Worm (Caenorhabditis elegans) whole organism, young adult: ENCODE measurements around the gene Y17G7B.12.

Experiments
- D2030.7 ChIP-seq: fragments of 200-800 bp; sonication (Bioruptor generic); IDR thresholded peaks from 2 replicates; pipeline ENCODE4 v1.3.6; 2022; ENCODE audit warnings: missing genetic modification reagents, missing genetic modification characterization, missing compliant biosample characterization
- F23B12.7 ChIP-seq: sonication (generic microtip); optimal IDR thresholded peaks from 2 replicates; lab custom pipeline; 2017; ENCODE audit warnings: missing genetic modification characterization, mild to moderate bottlenecking, missing compliant biosample characterization, antibody characterized with exemption, moderate library complexity; ENCODE audit not compliant: insufficient read depth
- F33H1.4 ChIP-seq: fragments of 200-800 bp; sonication (Bioruptor generic); IDR thresholded peaks from 2 replicates; pipeline ENCODE4 v1.3.6; 2022; ENCODE audit warnings: missing genetic modification reagents, missing genetic modification characterization, missing compliant biosample characterization
- F37B4.10 ChIP-seq: fragments of 200-800 bp; sonication (Bioruptor generic); IDR thresholded peaks from 2 replicates; pipeline ENCODE4 v1.3.6; 2022; ENCODE audit warnings: missing genetic modification characterization, missing compliant biosample characterization
- F52B5.7 ChIP-seq: sonication (generic microtip); optimal IDR thresholded peaks from 2 replicates; lab custom pipeline; 2016; ENCODE audit warnings: mild to moderate bottlenecking, missing genetic modification characterization, missing compliant biosample characterization
- F55B11.4 ChIP-seq: sonication (generic microtip); optimal IDR thresholded peaks from 2 replicates; lab custom pipeline; 2016; ENCODE audit warnings: missing compliant biosample characterization, missing genetic modification characterization, borderline replicate concordance; ENCODE audit not compliant: insufficient read depth
- T07F8.4 ChIP-seq: sonication (generic microtip); optimal IDR thresholded peaks from 2 replicates; lab custom pipeline; 2016; ENCODE audit warnings: mild to moderate bottlenecking, missing genetic modification characterization, moderate library complexity, missing compliant biosample characterization
- Y53F4B.3 ChIP-seq: fragments of 200-800 bp; sonication (Bioruptor generic); IDR thresholded peaks from 2 replicates; pipeline ENCODE4 v1.3.6; 2022; ENCODE audit warnings: missing genetic modification reagents, missing genetic modification characterization, missing compliant biosample characterization
- ZK185.1 ChIP-seq: sonication (generic microtip); optimal IDR thresholded peaks from 2 replicates; lab custom pipeline; 2016; ENCODE audit warnings: mild to moderate bottlenecking, missing genetic modification characterization, missing compliant biosample characterization; ENCODE audit not compliant: poor library complexity, severe bottlenecking
- akir-1 ChIP-seq: fragments of 200-800 bp; sonication (Bioruptor generic); optimal IDR thresholded peaks from 2 replicates; lab custom pipeline; 2018; ENCODE audit warnings: mild to moderate bottlenecking, missing genetic modification characterization, moderate library complexity, missing compliant biosample characterization
- aptf-2 ChIP-seq: fragments of 200-800 bp; sonication (Bioruptor generic); conservative IDR thresholded peaks from 2 replicates; pipeline ENCODE4 v1.3.6; 2022; ENCODE audit warnings: missing genetic modification reagents, missing genetic modification characterization, missing compliant biosample characterization
- bed-2 ChIP-seq: fragments of 200-800 bp; sonication (Bioruptor generic); IDR thresholded peaks from 2 replicates; pipeline ENCODE4 v1.3.6; 2022; ENCODE audit warnings: missing genetic modification reagents, missing genetic modification characterization, missing compliant biosample characterization
- cebp-1 ChIP-seq, 2 experiments: fragments of 200-800 bp in 1 of 2; sonication (Bioruptor generic) in 1 of 2; sonication (generic microtip) in 1 of 2; IDR thresholded peaks in 1 of 2; optimal IDR thresholded peaks in 1 of 2; 2 replicates each; pipeline versions ENCODE4 v1.3.6 to Lab custom; 2017 to 2022; ENCODE audit warnings: missing compliant biosample characterization in 2 of 2, missing genetic modification characterization in 2 of 2, mild to moderate bottlenecking in 1 of 2, missing genetic modification reagents in 1 of 2, moderate library complexity in 1 of 2
- ceh-91 ChIP-seq: fragments of 200-800 bp; sonication (Bioruptor generic); IDR thresholded peaks from 2 replicates; pipeline ENCODE4 v1.3.6; 2022; ENCODE audit warnings: missing genetic modification reagents, missing genetic modification characterization, missing compliant biosample characterization
- die-1 ChIP-seq: sonication (generic microtip); optimal IDR thresholded peaks from 2 replicates; lab custom pipeline; 2016; ENCODE audit warnings: missing genotype, mild to moderate bottlenecking, missing genetic modification characterization, missing compliant biosample characterization
- dox-1 ChIP-seq: fragments of 200-800 bp; sonication (Bioruptor generic); IDR thresholded peaks from 2 replicates; pipeline ENCODE4 v1.3.6; 2022; ENCODE audit warnings: missing genetic modification reagents, missing genetic modification characterization, missing compliant biosample characterization
- efl-1 ChIP-seq: fragments of 150-350 bp; optimal IDR thresholded peaks from 2 replicates; lab custom pipeline; 2014; ENCODE audit warnings: missing biosample characterization, missing genetic modification reagents, missing genetic modification characterization
- egl-18 ChIP-seq: fragments of 200-800 bp; sonication (Bioruptor generic); IDR thresholded peaks from 2 replicates; pipeline ENCODE4 v1.3.6; 2022; ENCODE audit warnings: missing genetic modification reagents, missing genetic modification characterization, missing compliant biosample characterization
- egl-44 ChIP-seq: fragments of 200-800 bp; sonication (Bioruptor generic); IDR thresholded peaks from 2 replicates; pipeline ENCODE4 v1.3.6; 2022; ENCODE audit warnings: missing genetic modification reagents, missing genetic modification characterization, missing compliant biosample characterization
- ekl-4 ChIP-seq: fragments of 200-800 bp; sonication (Bioruptor generic); IDR thresholded peaks from 2 replicates; pipeline ENCODE4 v1.3.6; 2022; ENCODE audit warnings: missing genetic modification reagents, missing genetic modification characterization, missing compliant biosample characterization
- gei-17 ChIP-seq: fragments of 200-800 bp; sonication (Bioruptor generic); optimal IDR thresholded peaks from 2 replicates; lab custom pipeline; 2018; ENCODE audit warnings: mild to moderate bottlenecking, missing genetic modification characterization, missing compliant biosample characterization
- hmg-1.2 ChIP-seq: fragments of 200-800 bp; sonication (Bioruptor generic); IDR thresholded peaks from 2 replicates; pipeline ENCODE4 v1.3.6; 2022; ENCODE audit warnings: missing genetic modification reagents, missing genetic modification characterization, missing compliant biosample characterization
- hmg-20 ChIP-seq: fragments of 200-800 bp; sonication (Bioruptor generic); IDR thresholded peaks from 2 replicates; pipeline ENCODE4 v1.3.6; 2022; ENCODE audit warnings: missing genetic modification reagents, missing genetic modification characterization, missing compliant biosample characterization
- let-526 ChIP-seq: fragments of 200-800 bp; sonication (Bioruptor generic); IDR thresholded peaks from 2 replicates; pipeline ENCODE4 v1.3.6; 2022; ENCODE audit warnings: missing genetic modification reagents, missing genetic modification characterization, missing compliant biosample characterization
- lir-1 ChIP-seq: fragments of 200-800 bp; sonication (Bioruptor generic); conservative IDR thresholded peaks from 2 replicates; pipeline ENCODE4 v1.3.6; 2022; ENCODE audit warnings: missing genetic modification reagents, missing genetic modification characterization, missing compliant biosample characterization
- madf-3 ChIP-seq: fragments of 200-800 bp; sonication (Bioruptor generic); IDR thresholded peaks from 2 replicates; pipeline ENCODE4 v1.3.6; 2022; ENCODE audit warnings: missing genetic modification reagents, missing genetic modification characterization, missing compliant biosample characterization
- mcd-1 ChIP-seq: fragments of 200-800 bp; sonication (Bioruptor generic); IDR thresholded peaks from 2 replicates; pipeline ENCODE4 v1.3.6; 2022; ENCODE audit warnings: missing genetic modification reagents, missing genetic modification characterization, missing compliant biosample characterization
- nhr-179 ChIP-seq: sonication (generic microtip); optimal IDR thresholded peaks from 2 replicates; lab custom pipeline; 2016; ENCODE audit warnings: mild to moderate bottlenecking, missing genetic modification characterization, missing compliant biosample characterization
- pha-4 ChIP-seq: fragments of 150-350 bp; sonication (generic microtip); optimal IDR thresholded peaks from 2 replicates; lab custom pipeline; 2014; ENCODE audit warnings: missing biosample characterization, missing genetic modification reagents, missing genetic modification characterization
- rcor-1 ChIP-seq: fragments of 200-800 bp; sonication (Bioruptor generic); IDR thresholded peaks from 2 replicates; pipeline ENCODE4 v1.3.6; 2022; ENCODE audit warnings: missing genetic modification reagents, missing genetic modification characterization, missing compliant biosample characterization
- rec-8 ChIP-seq, 2 experiments: sonication (generic microtip); optimal IDR thresholded peaks; 2 replicates each; lab custom pipeline; 2016; ENCODE audit warnings: mild to moderate bottlenecking in 2 of 2, missing genetic modification characterization in 2 of 2, missing genetic modification reagents in 2 of 2, missing genotype in 2 of 2, missing biosample characterization in 1 of 2, missing compliant biosample characterization in 1 of 2, moderate library complexity in 1 of 2
- repo-1 ChIP-seq: sonication (generic microtip); optimal IDR thresholded peaks from 2 replicates; lab custom pipeline; 2017; ENCODE audit warnings: mild to moderate bottlenecking, missing genetic modification characterization, missing compliant biosample characterization
- snpc-3.4 ChIP-seq: sonication (generic microtip); optimal IDR thresholded peaks from 2 replicates; lab custom pipeline; 2017; ENCODE audit warnings: missing genetic modification characterization, mild to moderate bottlenecking, missing compliant biosample characterization, antibody characterized with exemption, moderate library complexity, missing genotype, missing genetic modification reagents
- snpc-4 ChIP-seq, 5 experiments: fragments of 150-350 bp in 1 of 5; sonication (generic microtip) in 4 of 5; optimal IDR thresholded peaks; 2 replicates each; lab custom pipeline; 2014 to 2018; ENCODE audit warnings: missing genetic modification characterization in 5 of 5, missing biosample characterization in 3 of 5, antibody characterized with exemption in 2 of 5, mild to moderate bottlenecking in 2 of 5, missing compliant biosample characterization in 2 of 5, missing genotype in 2 of 5, moderate library complexity in 2 of 5, missing genetic modification reagents in 1 of 5
- sptf-2 ChIP-seq: fragments of 200-800 bp; sonication (Bioruptor generic); optimal IDR thresholded peaks from 2 replicates; lab custom pipeline; 2018; ENCODE audit warnings: mild to moderate bottlenecking, missing genetic modification characterization, missing compliant biosample characterization
- tbp1 ChIP-seq: fragments of 200-800 bp; sonication (Bioruptor generic); optimal IDR thresholded peaks from 2 replicates; lab custom pipeline; 2018; ENCODE audit warnings: mild to moderate bottlenecking, missing genetic modification characterization, missing compliant biosample characterization
- unc-62 ChIP-seq: fragments of 150-350 bp; optimal IDR thresholded peaks from 2 replicates; lab custom pipeline; 2014; ENCODE audit warnings: missing biosample characterization, missing genetic modification reagents, missing genetic modification characterization
- xnd-1 ChIP-seq: sonication (generic microtip); optimal IDR thresholded peaks from 2 replicates; lab custom pipeline; 2016; ENCODE audit warnings: missing genotype, missing genetic modification reagents, missing genetic modification characterization, missing compliant biosample characterization
- zim-3 ChIP-seq: sonication (generic microtip); optimal IDR thresholded peaks from 2 replicates; lab custom pipeline; 2017; ENCODE audit warnings: mild to moderate bottlenecking, missing genetic modification characterization, moderate library complexity, missing compliant biosample characterization
- ztf-26 ChIP-seq: sonication (generic microtip); optimal IDR thresholded peaks from 2 replicates; lab custom pipeline; 2017; ENCODE audit warnings: missing genetic modification characterization, missing compliant biosample characterization
- ztf-6 ChIP-seq: fragments of 200-800 bp; sonication (Bioruptor generic); IDR thresholded peaks from 2 replicates; pipeline ENCODE4 v1.3.6; 2022; ENCODE audit warnings: missing genetic modification reagents, missing genetic modification characterization, missing compliant biosample characterization

Gene Y17G7B.12

DNA sequence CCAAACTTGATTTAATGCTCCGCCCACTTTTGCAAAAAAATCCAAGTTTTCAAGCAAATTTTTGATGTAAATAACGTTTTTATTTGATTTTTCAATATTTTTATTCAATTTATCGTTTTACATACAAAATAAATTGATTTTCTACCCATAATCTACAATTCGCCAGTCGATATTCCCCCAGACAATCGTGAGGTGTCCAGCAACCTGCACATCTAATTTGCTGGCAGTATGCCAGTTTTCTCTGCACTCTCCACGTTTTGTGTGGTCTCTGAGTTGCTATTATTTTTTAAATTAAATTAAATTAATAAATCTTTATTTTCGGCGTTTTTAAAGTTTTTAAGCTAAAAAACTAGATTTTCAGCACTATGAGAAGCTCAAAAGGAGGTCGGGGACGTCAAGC lies 43.6 kb upstream of the Y17G7B.12 start (continued):
- TF ChIP-seq snpc-3.4 (tag; lab: Kevin White, UChicago) (peak; percentile 88), hmg-1.2 (GFP tag; lab: Robert Waterston, UW) (peak; percentile 98), madf-3 (GFP tag; lab: Robert Waterston, UW) (peak; percentile 99), Y53F4B.3 (GFP tag; lab: Robert Waterston, UW) (peak; percentile 70; the same call in 1 of the 2 replicates), xnd-1 (peak; percentile 4), mcd-1 (GFP tag; lab: Robert Waterston, UW) (peak; percentile 88), lir-1 (peak; percentile 88), snpc-4 (GFP tag; optimal IDR thresholded peaks at IDR 0.05; lab: Kevin White, UChicago) (peak; percentile 23), snpc-4 (tag; optimal IDR thresholded peaks at IDR 0.05; lab: Kevin White, UChicago) (peak in 3 of 4 experiments; percentile 66 to 79 (median 66)), let-526 (GFP tag; lab: Robert Waterston, UW) (no peak)

DNA sequence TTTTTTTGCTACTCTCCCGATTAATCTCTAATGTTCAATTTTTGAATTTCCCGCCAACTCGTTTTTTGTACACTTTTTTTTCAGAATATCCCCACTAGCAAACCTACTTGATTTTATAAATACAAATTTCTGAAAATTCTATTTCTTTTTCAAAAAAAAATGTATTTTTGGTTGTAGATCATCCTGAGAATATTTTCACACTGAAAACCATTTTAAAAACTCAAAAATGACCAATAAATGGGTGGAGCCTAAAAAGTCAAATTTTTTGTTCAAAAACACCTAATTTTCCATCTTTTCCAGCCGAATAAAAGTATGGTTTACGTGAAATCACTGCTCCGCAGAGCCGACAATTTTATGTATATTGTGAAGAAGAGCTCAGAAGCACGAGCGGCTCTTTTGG lies 34.9 kb upstream of the Y17G7B.12 start, which contains the start of gene Y17G7B.3:
Gene Y17G7B.3 (plus strand): TSS at position 301 of the 400 bp plus-strand sequence.
- TF ChIP-seq ceh-91 (GFP tag; lab: Robert Waterston, UW) (no peak), dox-1 (GFP tag; lab: Robert Waterston, UW) (no peak), egl-18 (GFP tag; lab: Robert Waterston, UW) (no peak), unc-62 (GFP tag; lab: Kevin White, UChicago) (no peak), sptf-2 (GFP tag; lab: Kevin White, UChicago) (no peak), T07F8.4 (tag; lab: Kevin White, UChicago) (no peak), pha-4 (tag; lab: Kevin White, UChicago) (no peak), akir-1 (GFP tag; lab: Kevin White, UChicago) (no peak), ztf-26 (tag; lab: Kevin White, UChicago) (no peak), efl-1 (GFP tag; lab: Kevin White, UChicago) (no peak), gei-17 (no peak), hmg-20 (no peak), F52B5.7 (no peak)

DNA sequence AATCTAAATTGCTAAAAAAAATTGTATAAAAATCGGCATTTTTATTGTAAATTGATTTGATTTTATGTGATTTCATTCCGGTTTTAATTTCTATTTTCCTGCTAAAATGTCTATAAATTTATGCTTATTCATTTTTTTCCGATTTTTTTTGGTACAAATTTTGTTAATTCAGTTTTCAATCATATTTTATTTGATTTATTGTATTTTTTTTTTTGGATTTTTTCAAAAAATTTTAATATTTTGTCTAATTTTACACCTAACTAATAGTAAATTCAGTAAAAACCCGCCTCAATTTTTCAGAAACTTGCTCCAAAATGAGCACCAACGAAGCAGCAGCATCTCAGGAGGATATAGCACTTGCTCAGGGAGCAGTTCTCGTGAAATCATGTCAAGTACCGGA lies 31.0 kb upstream of the Y17G7B.12 start, which contains the start of gene dhps-1:
Gene dhps-1 (plus strand): TSS at position 301 of the 400 bp plus-strand sequence.
- TF ChIP-seq xnd-1 (no peak), nhr-179 (tag; lab: Kevin White, UChicago) (no peak), rec-8 (tag; optimal IDR thresholded peaks at IDR 0.05; lab: Kevin White, UChicago) (no peak)

DNA sequence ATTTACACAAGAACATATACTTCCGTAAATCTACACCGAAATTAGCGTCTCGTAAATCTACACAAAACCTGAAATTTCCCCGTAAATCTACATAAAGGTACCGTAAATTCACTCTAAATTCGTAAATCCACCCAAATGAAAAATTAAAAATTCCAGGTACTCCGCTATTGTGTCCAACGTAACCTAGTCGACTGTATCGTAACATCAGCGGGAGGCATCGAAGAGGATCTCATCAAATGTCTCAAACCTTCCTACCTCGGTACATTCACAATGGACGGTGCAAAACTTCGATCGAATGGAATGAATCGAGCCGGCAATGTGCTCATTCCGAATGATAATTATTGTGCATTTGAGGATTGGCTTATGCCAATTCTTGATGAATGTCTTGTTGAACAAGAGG lies 28.7 kb upstream of the Y17G7B.12 start:
- no peak for TF ChIP-seq let-526 (GFP tag; lab: Robert Waterston, UW)
- TF ChIP-seq ZK185.1 (tag; lab: Kevin White, UChicago): no peak
- TF ChIP-seq F55B11.4 (tag; lab: Kevin White, UChicago): no peak

DNA sequence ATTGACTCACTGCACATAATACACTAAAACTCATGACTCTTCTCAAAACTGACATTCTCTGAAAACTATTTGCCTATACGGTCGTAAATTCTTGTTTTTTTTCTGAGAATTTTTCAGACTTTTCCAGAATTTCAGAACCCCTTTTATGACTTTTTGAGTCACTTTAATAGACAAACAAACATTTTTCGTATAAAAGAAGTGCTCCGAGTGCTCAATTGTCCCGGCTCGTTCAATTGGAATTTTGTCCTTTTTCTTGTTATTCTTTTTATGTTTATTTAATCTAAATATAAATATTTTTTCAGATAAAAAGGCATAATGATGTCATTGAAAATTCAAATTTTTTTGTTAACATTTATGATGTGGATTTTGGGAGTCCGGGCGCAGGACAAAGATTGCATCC lies 24.8 kb upstream of the Y17G7B.12 start, which contains the start of gene Y17G7B.23:
Gene Y17G7B.23 (plus strand): TSS at position 301 of the 400 bp plus-strand sequence.
- TF ChIP-seq ekl-4 (no peak), D2030.7 (GFP tag; lab: Robert Waterston, UW) (no peak), die-1 (tag; lab: Kevin White, UChicago) (no peak), F23B12.7 (tag; lab: Kevin White, UChicago) (no peak), ztf-6 (no peak), bed-2 (GFP tag; lab: Robert Waterston, UW) (no peak), cebp-1 (GFP tag; IDR thresholded peaks at IDR 0.05; lab: Robert Waterston, UW) (no peak), cebp-1 (tag; optimal IDR thresholded peaks at IDR 0.05; lab: Kevin White, UChicago) (no peak), tbp1 (GFP tag; lab: Kevin White, UChicago) (no peak), madf-3 (GFP tag; lab: Robert Waterston, UW) (no peak), rcor-1 (GFP tag; lab: Robert Waterston, UW) (no peak), repo-1 (tag; lab: Kevin White, UChicago) (no peak), aptf-2 (GFP tag; lab: Robert Waterston, UW) (no peak), F33H1.4 (GFP tag; lab: Robert Waterston, UW) (no peak), Y53F4B.3 (GFP tag; lab: Robert Waterston, UW) (no peak), egl-44 (no peak), F37B4.10 (no peak), zim-3 (tag; lab: Kevin White, UChicago) (no peak)
